Worm (Caenorhabditis elegans) whole organism, L1 larva: ENCODE results near the gene atz-1.

ENCODE experiments used
- C16A3.4 ChIP-seq: fragments of 150-350 bp; optimal IDR thresholded peaks from 2 replicates; lab custom pipeline; 2014; ENCODE audit warnings: missing biosample characterization, missing genetic modification characterization
- C34B4.2 ChIP-seq: sonication (generic microtip); optimal IDR thresholded peaks from 2 replicates; lab custom pipeline; 2017; ENCODE audit warnings: mild to moderate bottlenecking, missing genetic modification characterization, missing compliant biosample characterization
- Y116A8C.19 ChIP-seq: sonication (generic microtip); optimal IDR thresholded peaks from 2 replicates; lab custom pipeline; 2016; ENCODE audit warnings: missing compliant biosample characterization, missing genetic modification characterization, borderline replicate concordance
- aha-1 ChIP-seq: fragments of 150-350 bp; optimal IDR thresholded peaks from 2 replicates; lab custom pipeline; 2014; ENCODE audit warnings: missing biosample characterization, missing genetic modification characterization
- alr-1 ChIP-seq: fragments of 200-800 bp; sonication (Bioruptor generic); optimal IDR thresholded peaks from 2 replicates; lab custom pipeline; 2018; ENCODE audit warnings: borderline replicate concordance, mild to moderate bottlenecking, missing genetic modification characterization, missing compliant biosample characterization
- blmp-1 ChIP-seq: fragments of 150-350 bp; optimal IDR thresholded peaks from 2 replicates; lab custom pipeline; 2014; ENCODE audit warnings: missing biosample characterization, missing genetic modification characterization
- ceh-63 ChIP-seq: fragments of 200-800 bp; sonication (Bioruptor generic); optimal IDR thresholded peaks from 2 replicates; lab custom pipeline; 2018; ENCODE audit warnings: mild to moderate bottlenecking, missing genetic modification characterization, missing compliant biosample characterization
- ceh-8 ChIP-seq: fragments of 200-800 bp; sonication (Bioruptor generic); optimal IDR thresholded peaks from 2 replicates; lab custom pipeline; 2018; ENCODE audit warnings: mild to moderate bottlenecking, missing genetic modification characterization, moderate library complexity, missing compliant biosample characterization
- ceh-82 ChIP-seq, 3 experiments: fragments of 150-350 bp in 1 of 3; sonication (generic microtip) in 2 of 3; optimal IDR thresholded peaks; 2 replicates each; lab custom pipeline; 2014 to 2017; ENCODE audit warnings: missing biosample characterization in 3 of 3, missing genetic modification characterization in 3 of 3
- ceh-90 ChIP-seq: sonication (generic microtip); optimal IDR thresholded peaks from 2 replicates; lab custom pipeline; 2016; ENCODE audit warnings: missing genetic modification characterization, missing compliant biosample characterization
- dsc-1 ChIP-seq: sonication (generic microtip); optimal IDR thresholded peaks from 2 replicates; lab custom pipeline; 2016; ENCODE audit warnings: mild to moderate bottlenecking, missing genetic modification characterization, missing compliant biosample characterization
- efl-1 ChIP-seq, 4 experiments: fragments of 150-350 bp; optimal IDR thresholded peaks in 3 of 4; peaks in 1 of 4; 1 replicate in 1 of 4; 2 replicates in 3 of 4; lab custom pipeline; 2014; ENCODE audit warnings: missing biosample characterization in 2 of 4, missing genetic modification characterization in 2 of 4, missing genetic modification reagents in 2 of 4
- egl-13 ChIP-seq: sonication (generic microtip); optimal IDR thresholded peaks from 2 replicates; lab custom pipeline; 2016; ENCODE audit warnings: missing genotype, missing genetic modification reagents, missing genetic modification characterization, missing compliant biosample characterization
- elt-3 ChIP-seq, 6 experiments: fragments of 150-350 bp in 1 of 6; sonication (generic microtip); optimal IDR thresholded peaks; 2 replicates each; lab custom pipeline; 2017 to 2018; ENCODE audit warnings: missing biosample characterization in 6 of 6, missing genetic modification characterization in 6 of 6, inconsistent platforms in 1 of 6
- fkh-10 ChIP-seq: sonication (generic microtip); optimal IDR thresholded peaks from 2 replicates; lab custom pipeline; 2017; ENCODE audit warnings: missing biosample characterization, missing genetic modification reagents, missing genetic modification characterization
- fkh-4 ChIP-seq: sonication (generic microtip); optimal IDR thresholded peaks from 2 replicates; lab custom pipeline; 2016; ENCODE audit warnings: missing compliant biosample characterization, missing genetic modification characterization, borderline replicate concordance
- fos-1 ChIP-seq: fragments of 150-350 bp; optimal IDR thresholded peaks from 2 replicates; lab custom pipeline; 2014; ENCODE audit warnings: missing biosample characterization, missing genetic modification characterization
- hlh-17 ChIP-seq: fragments of 200-800 bp; sonication (Bioruptor generic); optimal IDR thresholded peaks from 2 replicates; lab custom pipeline; 2018; ENCODE audit warnings: missing genetic modification characterization, mild to moderate bottlenecking, missing compliant biosample characterization, moderate library complexity, borderline replicate concordance
- hlh-4 ChIP-seq: sonication (generic microtip); optimal IDR thresholded peaks from 2 replicates; lab custom pipeline; 2016; ENCODE audit warnings: mild to moderate bottlenecking, missing genetic modification characterization, missing compliant biosample characterization
- isw-1 ChIP-seq: fragments of 200-800 bp; sonication (Bioruptor generic); IDR thresholded peaks from 2 replicates; pipeline ENCODE4 v1.3.6; 2022; ENCODE audit warnings: missing genetic modification characterization, missing compliant biosample characterization
- lin-13 ChIP-seq: fragments of 150-350 bp; optimal IDR thresholded peaks from 2 replicates; lab custom pipeline; 2014; ENCODE audit warnings: missing biosample characterization, missing genetic modification reagents, missing genetic modification characterization
- lin-14 ChIP-seq: fragments of 200-800 bp; sonication (Bioruptor generic); optimal IDR thresholded peaks from 2 replicates; lab custom pipeline; 2018; ENCODE audit warnings: mild to moderate bottlenecking, missing genetic modification characterization, moderate library complexity, missing compliant biosample characterization
- lin-35 ChIP-seq, 2 experiments: fragments of 150-350 bp; optimal IDR thresholded peaks; 2 replicates each; lab custom pipeline; 2014; ENCODE audit warnings: missing biosample characterization in 2 of 2, missing genetic modification characterization in 2 of 2, missing genetic modification reagents in 2 of 2
- lir-3 ChIP-seq: sonication (generic microtip); optimal IDR thresholded peaks from 2 replicates; lab custom pipeline; 2016; ENCODE audit warnings: mild to moderate bottlenecking, missing genetic modification characterization, moderate library complexity, missing compliant biosample characterization; ENCODE audit not compliant: poor library complexity
- mab-9 ChIP-seq: fragments of 200-800 bp; sonication (Bioruptor generic); IDR thresholded peaks from 2 replicates; pipeline ENCODE4 v1.3.6; 2022; ENCODE audit warnings: missing genetic modification reagents, missing genetic modification characterization, missing compliant biosample characterization
- mdl-1 ChIP-seq, 2 experiments: fragments of 150-350 bp; optimal IDR thresholded peaks; 2 replicates each; lab custom pipeline; 2014 to 2017; ENCODE audit warnings: missing biosample characterization in 2 of 2, missing genetic modification characterization in 2 of 2, inconsistent platforms in 1 of 2
- mef-2 ChIP-seq: fragments of 150-350 bp; optimal IDR thresholded peaks from 2 replicates; lab custom pipeline; 2014; ENCODE audit warnings: missing biosample characterization, missing genetic modification characterization
- nhr-11 ChIP-seq: fragments of 150-350 bp; optimal IDR thresholded peaks from 2 replicates; lab custom pipeline; 2014; ENCODE audit warnings: missing biosample characterization, missing genetic modification characterization
- nhr-19 ChIP-seq: fragments of 200-800 bp; sonication (Bioruptor generic); conservative IDR thresholded peaks from 2 replicates; pipeline ENCODE4 v1.3.6; 2022; ENCODE audit warnings: missing genetic modification characterization, missing compliant biosample characterization
- nhr-237 ChIP-seq: fragments of 150-350 bp; optimal IDR thresholded peaks from 2 replicates; lab custom pipeline; 2014; ENCODE audit warnings: missing biosample characterization, missing genetic modification characterization
- nhr-47 ChIP-seq: sonication (generic microtip); optimal IDR thresholded peaks from 2 replicates; lab custom pipeline; 2016; ENCODE audit warnings: mild to moderate bottlenecking, missing genetic modification characterization, moderate library complexity, missing compliant biosample characterization
- nhr-77 ChIP-seq: fragments of 150-350 bp; optimal IDR thresholded peaks from 2 replicates; lab custom pipeline; 2014; ENCODE audit warnings: missing biosample characterization, missing genetic modification characterization
- nhr-85 ChIP-seq: sonication (generic microtip); peaks from one replicate; lab custom pipeline; 2016; ENCODE audit warnings: missing genetic modification characterization, inconsistent platforms, missing compliant biosample characterization
- nhr-90 ChIP-seq: sonication (generic microtip); optimal IDR thresholded peaks from 2 replicates; lab custom pipeline; 2016; ENCODE audit warnings: mild to moderate bottlenecking, missing genetic modification characterization, missing compliant biosample characterization; ENCODE audit not compliant: poor library complexity
- pag-3 ChIP-seq: sonication (generic microtip); optimal IDR thresholded peaks from 2 replicates; lab custom pipeline; 2017; ENCODE audit warnings: missing genetic modification characterization, mild to moderate bottlenecking, missing compliant biosample characterization, antibody characterized with exemption, borderline replicate concordance; ENCODE audit not compliant: insufficient read depth
- pax-3 ChIP-seq: fragments of 200-800 bp; sonication (Bioruptor generic); optimal IDR thresholded peaks from 2 replicates; lab custom pipeline; 2018; ENCODE audit warnings: mild to moderate bottlenecking, missing genetic modification characterization, moderate library complexity, missing compliant biosample characterization
- pqm-1 ChIP-seq: sonication (generic microtip); optimal IDR thresholded peaks from 3 replicates; lab custom pipeline; 2017; ENCODE audit warnings: missing biosample characterization, missing genetic modification characterization
- rnt-1 ChIP-seq: sonication (generic microtip); optimal IDR thresholded peaks from 2 replicates; lab custom pipeline; 2016; ENCODE audit warnings: mild to moderate bottlenecking, missing genetic modification characterization, moderate library complexity, missing compliant biosample characterization
- skn-1 ChIP-seq: fragments of 150-350 bp; optimal IDR thresholded peaks from 2 replicates; lab custom pipeline; 2014; ENCODE audit warnings: missing biosample characterization, missing genetic modification characterization
- sptf-1 ChIP-seq: fragments of 150-350 bp; optimal IDR thresholded peaks from 2 replicates; lab custom pipeline; 2014; ENCODE audit warnings: missing biosample characterization, missing genetic modification characterization
- swsn-7 ChIP-seq: sonication (generic microtip); optimal IDR thresholded peaks from 2 replicates; lab custom pipeline; 2016; ENCODE audit warnings: missing genetic modification characterization, missing compliant biosample characterization
- tlp-1 ChIP-seq: fragments of 150-350 bp; optimal IDR thresholded peaks from 2 replicates; lab custom pipeline; 2014; ENCODE audit warnings: missing biosample characterization, missing genetic modification characterization
- unc-130 ChIP-seq: fragments of 150-350 bp; optimal IDR thresholded peaks from 2 replicates; lab custom pipeline; 2017; ENCODE audit warnings: missing biosample characterization, missing genetic modification characterization, inconsistent platforms
- unc-62 ChIP-seq: fragments of 150-350 bp; optimal IDR thresholded peaks from 2 replicates; lab custom pipeline; 2014; ENCODE audit warnings: missing biosample characterization, missing genetic modification reagents, missing genetic modification characterization
- unc-86 ChIP-seq: sonication (generic microtip); optimal IDR thresholded peaks from 2 replicates; lab custom pipeline; 2016; ENCODE audit warnings: missing genetic modification characterization, missing compliant biosample characterization
- unc-98 ChIP-seq: fragments of 200-800 bp; sonication (Bioruptor generic); IDR thresholded peaks from 2 replicates; pipeline ENCODE4 v1.3.6; 2022; ENCODE audit warnings: missing genetic modification characterization, missing compliant biosample characterization
- xbp-1 ChIP-seq: sonication (generic microtip); optimal IDR thresholded peaks from 2 replicates; lab custom pipeline; 2016; ENCODE audit warnings: missing genetic modification characterization, missing compliant biosample characterization
- zag-1 ChIP-seq: fragments of 150-350 bp; optimal IDR thresholded peaks from 2 replicates; lab custom pipeline; 2014; ENCODE audit warnings: missing biosample characterization, missing genetic modification characterization
- zip-4 ChIP-seq: fragments of 200-800 bp; sonication (Bioruptor generic); optimal IDR thresholded peaks from 2 replicates; lab custom pipeline; 2018; ENCODE audit warnings: mild to moderate bottlenecking, missing genetic modification characterization, moderate library complexity, missing compliant biosample characterization
- ztf-11 ChIP-seq, 2 experiments: sonication (generic microtip); optimal IDR thresholded peaks; 2 replicates each; lab custom pipeline; 2016 to 2017; ENCODE audit warnings: missing genetic modification characterization in 2 of 2, missing biosample characterization in 1 of 2, missing compliant biosample characterization in 1 of 2

Gene atz-1

ce11 chrIV:12417536-12418195 lies 41.7 kb upstream of the atz-1 start, which contains the start of gene F08G5.3 (continued):
- TF ChIP-seq lin-35 (GFP tag; optimal IDR thresholded peaks at IDR 0.05; lab: Kevin White, UChicago) (peak; percentile 25 to 69), nhr-237 (tag; lab: Kevin White, UChicago) (no peak), sptf-1 (tag; lab: Kevin White, UChicago) (no peak), C34B4.2 (no peak), skn-1 (no peak), ceh-8 (GFP tag; lab: Kevin White, UChicago) (no peak), hlh-17 (GFP tag; lab: Kevin White, UChicago) (no peak), C16A3.4 (peak; percentile 41), mdl-1 (tag; optimal IDR thresholded peaks at IDR 0.05; lab: Kevin White, UChicago) (peak in 1 of 2 experiments; percentile 40), lir-3 (tag; lab: Kevin White, UChicago) (peak; percentile 27), unc-62 (GFP tag; lab: Kevin White, UChicago) (no peak), unc-130 (tag; lab: Kevin White, UChicago) (no peak), pqm-1 (no peak), hlh-4 (tag; lab: Kevin White, UChicago) (no peak), dsc-1 (tag; lab: Kevin White, UChicago) (peak; percentile 56), tlp-1 (tag; lab: Kevin White, UChicago) (no peak), isw-1 (GFP tag; lab: Robert Waterston, UW) (no peak), rnt-1 (tag; lab: Kevin White, UChicago) (peak; percentile 4), pax-3 (no peak), nhr-90 (tag; lab: Kevin White, UChicago) (peak; percentile 57), fkh-4 (tag; lab: Kevin White, UChicago) (no peak), nhr-11 (no peak), ztf-11 (tag; optimal IDR thresholded peaks at IDR 0.05; lab: Kevin White, UChicago) (no peak), nhr-47 (tag; lab: Kevin White, UChicago) (peak; percentile 49), zip-4 (peak; percentile 18), lin-13 (GFP tag; lab: Kevin White, UChicago) (no peak), efl-1 (optimal IDR thresholded peaks at IDR 0.05; lab: Kevin White, UChicago) (peak in 1 of 2 experiments; percentile 43), efl-1 (GFP tag; optimal IDR thresholded peaks at IDR 0.05 in 1 of 2; lab: Kevin White, UChicago) (peak; percentile 17 to 92), fos-1 (tag; lab: Kevin White, UChicago) (no peak), Y116A8C.19 (tag; lab: Kevin White, UChicago) (no peak), zag-1 (tag; lab: Kevin White, UChicago) (no peak), mef-2 (tag; lab: Kevin White, UChicago) (peak; percentile 4), lin-14 (GFP tag; lab: Kevin White, UChicago) (peak; percentile 62), mab-9 (GFP tag; lab: Robert Waterston, UW) (no peak), nhr-19 (GFP tag; lab: Robert Waterston, UW) (peak; percentile 22; the same call in 1 of the 2 replicates), blmp-1 (tag; lab: Kevin White, UChicago) (no peak), nhr-77 (peak; percentile 28), fkh-10 (GFP tag; lab: Kevin White, UChicago) (no peak), unc-98 (GFP tag; lab: Robert Waterston, UW) (0 out of 2 replicates have a peak, but pooled peaks have one; percentile 7), alr-1 (tag; lab: Kevin White, UChicago) (no peak), ceh-90 (tag; lab: Kevin White, UChicago) (no peak), elt-3 (tag; optimal IDR thresholded peaks at IDR 0.05; lab: Kevin White, UChicago) (peak in 1 of 6 experiments; percentile 43), xbp-1 (tag; lab: Kevin White, UChicago) (peak; percentile 24), ceh-82 (tag; optimal IDR thresholded peaks at IDR 0.05; lab: Kevin White, UChicago) (peak in 1 of 3 experiments; percentile 8), swsn-7 (tag; lab: Kevin White, UChicago) (peak; percentile 34), ceh-63 (GFP tag; lab: Kevin White, UChicago) (no peak), egl-13 (tag; lab: Kevin White, UChicago) (no peak), pag-3 (tag; lab: Kevin White, UChicago) (no peak), unc-86 (no peak), nhr-85 (tag; lab: Kevin White, UChicago) (peak; percentile 72), aha-1 (tag; lab: Kevin White, UChicago) (no peak)
